Fruit fly (Drosophila melanogaster) whole organism, embryonic: ENCODE results near the gene Mical.

Experiments used
- Aef1 ChIP-seq: fragments of 200-800 bp; sonication (Bioruptor generic); IDR thresholded peaks from 3 replicates; pipeline ENCODE4 v1.3.6; 2022; ENCODE audit warnings: missing biosample characterization, missing genetic modification characterization
- Atf6 ChIP-seq: fragments of 200-800 bp; sonication (Bioruptor generic); IDR thresholded peaks from 2 replicates; pipeline ENCODE4 v1.3.6; 2022; ENCODE audit warnings: missing biosample characterization, missing genetic modification characterization
- CG11723 ChIP-seq: fragments of 200-800 bp; sonication (Bioruptor generic); optimal IDR thresholded peaks from 2 replicates; lab custom pipeline; 2017; ENCODE audit warnings: missing biosample characterization, mild to moderate bottlenecking, missing genetic modification characterization
- CG12744 ChIP-seq: fragments of 200-800 bp; sonication (Bioruptor generic); optimal IDR thresholded peaks from 2 replicates; lab custom pipeline; 2016; ENCODE audit warnings: missing biosample characterization, missing genetic modification characterization
- CG13287 ChIP-seq: fragments of 200-800 bp; sonication (Bioruptor generic); IDR thresholded peaks from 2 replicates; pipeline ENCODE4 v1.3.6; 2022; ENCODE audit warnings: missing biosample characterization, missing genetic modification characterization; ENCODE audit not compliant: partially characterized antibody
- CG13775 ChIP-seq: fragments of 200-800 bp; sonication (Bioruptor generic); optimal IDR thresholded peaks from 3 replicates; lab custom pipeline; 2017; ENCODE audit warnings: missing biosample characterization, mild to moderate bottlenecking, missing genetic modification characterization
- CG15696 ChIP-seq: fragments of 200-800 bp; sonication (Bioruptor generic); optimal IDR thresholded peaks from 2 replicates; lab custom pipeline; 2019; ENCODE audit warnings: missing biosample characterization, mild to moderate bottlenecking, missing genetic modification characterization, moderate library complexity
- CG17802 ChIP-seq: fragments of 200-800 bp; sonication (Bioruptor generic); optimal IDR thresholded peaks from 2 replicates; lab custom pipeline; 2018; ENCODE audit warnings: missing biosample characterization, mild to moderate bottlenecking, missing genetic modification characterization, moderate library complexity
- CG18476 ChIP-seq: fragments of 200-800 bp; sonication (Bioruptor generic); optimal IDR thresholded peaks from 2 replicates; lab custom pipeline; 2016; ENCODE audit warnings: missing biosample characterization, mild to moderate bottlenecking, missing genetic modification characterization
- CG2199 ChIP-seq: fragments of 200-800 bp; sonication (Bioruptor generic); IDR thresholded peaks from 3 replicates; pipeline ENCODE4 v1.3.6; 2022; ENCODE audit warnings: missing biosample characterization, missing genetic modification characterization
- CG2712 ChIP-seq: fragments of 200-800 bp; optimal IDR thresholded peaks from 3 replicates; lab custom pipeline; 2019; ENCODE audit warnings: missing biosample characterization, mild to moderate bottlenecking, missing genetic modification characterization, moderate library complexity
- CG31441 ChIP-seq: fragments of 200-800 bp; sonication (Bioruptor generic); IDR thresholded peaks from 2 replicates; pipeline ENCODE4 v1.3.6; 2022; ENCODE audit warnings: missing biosample characterization, missing genetic modification characterization
- CG3407 ChIP-seq: fragments of 200-800 bp; sonication (Bioruptor generic); optimal IDR thresholded peaks from 2 replicates; lab custom pipeline; 2018; ENCODE audit warnings: missing biosample characterization, mild to moderate bottlenecking, missing genetic modification characterization
- CG34376 ChIP-seq: fragments of 200-800 bp; sonication (Bioruptor generic); optimal IDR thresholded peaks from 2 replicates; lab custom pipeline; 2018; ENCODE audit warnings: missing biosample characterization, mild to moderate bottlenecking, missing genetic modification characterization
- CG42726 ChIP-seq: fragments of 200-800 bp; sonication (Bioruptor generic); IDR thresholded peaks from 2 replicates; pipeline ENCODE4 v1.3.6; 2022; ENCODE audit warnings: missing biosample characterization, missing genetic modification characterization; ENCODE audit not compliant: partially characterized antibody
- CG5953 ChIP-seq: fragments of 200-800 bp; sonication (Bioruptor generic); IDR thresholded peaks from 2 replicates; pipeline ENCODE4 v1.3.6; 2022; ENCODE audit warnings: missing biosample characterization, missing genetic modification characterization
- CG6654 ChIP-seq: fragments of 200-800 bp; sonication (Bioruptor generic); optimal IDR thresholded peaks from 2 replicates; lab custom pipeline; 2017; ENCODE audit warnings: missing biosample characterization, mild to moderate bottlenecking, missing genetic modification characterization
- CG6813 ChIP-seq: fragments of 200-800 bp; sonication (Bioruptor generic); optimal IDR thresholded peaks from 2 replicates; lab custom pipeline; 2017; ENCODE audit warnings: missing biosample characterization, missing genetic modification characterization, mild to moderate bottlenecking, moderate library complexity, missing genetic modification reagents
- CG7556 ChIP-seq: fragments of 200-800 bp; sonication (Bioruptor generic); optimal IDR thresholded peaks from 2 replicates; lab custom pipeline; 2017; ENCODE audit warnings: missing biosample characterization, mild to moderate bottlenecking, missing genetic modification characterization
- CG7928 ChIP-seq: fragments of 200-800 bp; sonication (Bioruptor generic); optimal IDR thresholded peaks from 2 replicates; lab custom pipeline; 2017; ENCODE audit warnings: missing biosample characterization, mild to moderate bottlenecking, missing genetic modification characterization
- CG8388 ChIP-seq: fragments of 200-800 bp; sonication (Bioruptor generic); optimal IDR thresholded peaks from 2 replicates; lab custom pipeline; 2019; ENCODE audit warnings: missing biosample characterization, mild to moderate bottlenecking, missing genetic modification characterization, moderate library complexity
- CG8478 ChIP-seq: fragments of >200 bp; optimal IDR thresholded peaks from 2 replicates; lab custom pipeline; 2018
- Deaf1 ChIP-seq: fragments of 200-800 bp; optimal IDR thresholded peaks from 3 replicates; lab custom pipeline; 2019; ENCODE audit warnings: missing biosample characterization, mild to moderate bottlenecking, missing genetic modification characterization, moderate library complexity
- Dek ChIP-seq: fragments of 200-800 bp; sonication (Bioruptor generic); optimal IDR thresholded peaks from 3 replicates; lab custom pipeline; 2019; ENCODE audit warnings: missing biosample characterization, mild to moderate bottlenecking, missing genetic modification characterization, moderate library complexity
- Dp ChIP-seq: fragments of 200-800 bp; sonication (Bioruptor generic); optimal IDR thresholded peaks from 2 replicates; lab custom pipeline; 2018; ENCODE audit warnings: missing biosample characterization, mild to moderate bottlenecking, missing genetic modification characterization, moderate library complexity
- E2f1 ChIP-seq: fragments of 200-800 bp; sonication (Bioruptor generic); IDR thresholded peaks from 2 replicates; pipeline ENCODE4 v1.3.6; 2022; ENCODE audit warnings: missing biosample characterization, missing genetic modification characterization
- Hmx ChIP-seq: fragments of 200-800 bp; sonication (Bioruptor generic); optimal IDR thresholded peaks from 2 replicates; lab custom pipeline; 2016; ENCODE audit warnings: missing biosample characterization, missing genetic modification characterization
- MESR4 ChIP-seq: fragments of 200-800 bp; sonication (Bioruptor generic); optimal IDR thresholded peaks from 2 replicates; lab custom pipeline; 2018; ENCODE audit warnings: missing biosample characterization, mild to moderate bottlenecking, missing genetic modification characterization, moderate library complexity
- NC2α ChIP-seq: fragments of 200-800 bp; sonication (Bioruptor generic); optimal IDR thresholded peaks from 2 replicates; lab custom pipeline; 2016; ENCODE audit warnings: missing biosample characterization, missing genetic modification characterization
- Side ChIP-seq: fragments of 200-800 bp; sonication (Bioruptor generic); optimal IDR thresholded peaks from 2 replicates; lab custom pipeline; 2016; ENCODE audit warnings: missing biosample characterization, missing genetic modification characterization
- Sox102F ChIP-seq: fragments of 200-800 bp; sonication (Bioruptor generic); optimal IDR thresholded peaks from 2 replicates; lab custom pipeline; 2018; ENCODE audit warnings: missing biosample characterization, mild to moderate bottlenecking, missing genetic modification characterization, moderate library complexity
- Ssrp ChIP-seq: fragments of 200-800 bp; sonication (Bioruptor generic); optimal IDR thresholded peaks from 2 replicates; lab custom pipeline; 2018; ENCODE audit warnings: missing biosample characterization, mild to moderate bottlenecking, missing genetic modification characterization, moderate library complexity
- Trl ChIP-seq, 3 experiments: fragments of >200 bp in 2 of 3; fragments of 200-800 bp in 1 of 3; sonication (Bioruptor generic) in 1 of 3; optimal IDR thresholded peaks; 2 replicates in 1 of 3; 3 replicates in 2 of 3; lab custom pipeline; 2016 to 2017; ENCODE audit warnings: missing biosample characterization in 1 of 3, missing genetic modification characterization in 1 of 3
- aop ChIP-seq: fragments of 200-800 bp; sonication (Bioruptor generic); IDR thresholded peaks from 2 replicates; pipeline ENCODE4 v1.3.6; 2022; ENCODE audit warnings: missing biosample characterization, missing genetic modification characterization
- bigmax ChIP-seq: fragments of 200-800 bp; sonication (Bioruptor generic); optimal IDR thresholded peaks from 2 replicates; lab custom pipeline; 2018; ENCODE audit warnings: missing biosample characterization, mild to moderate bottlenecking, missing genetic modification characterization
- chinmo ChIP-seq: fragments of 200-800 bp; sonication (Bioruptor generic); IDR thresholded peaks from 4 replicates; pipeline ENCODE4 v1.3.6; 2022; ENCODE audit warnings: missing biosample characterization, missing genetic modification characterization; ENCODE audit not compliant: partially characterized antibody
- corto ChIP-seq: fragments of 200-800 bp; sonication (Bioruptor generic); optimal IDR thresholded peaks from 2 replicates; lab custom pipeline; 2016; ENCODE audit warnings: missing biosample characterization, mild to moderate bottlenecking, missing genetic modification characterization, moderate library complexity
- da ChIP-seq: fragments of 200-800 bp; sonication (Bioruptor generic); optimal IDR thresholded peaks from 2 replicates; lab custom pipeline; 2016; ENCODE audit warnings: missing biosample characterization, missing genetic modification characterization
- disco-r ChIP-seq: fragments of 200-800 bp; sonication (Bioruptor generic); optimal IDR thresholded peaks from 2 replicates; lab custom pipeline; 2016; ENCODE audit warnings: missing biosample characterization, missing genetic modification characterization
- dmrt11E ChIP-seq: fragments of 200-800 bp; sonication (Bioruptor generic); optimal IDR thresholded peaks from 3 replicates; lab custom pipeline; 2018; ENCODE audit warnings: missing biosample characterization, mild to moderate bottlenecking, missing genetic modification characterization, moderate library complexity
- emc ChIP-seq: fragments of 200-800 bp; sonication (Bioruptor generic); optimal IDR thresholded peaks from 2 replicates; lab custom pipeline; 2016; ENCODE audit warnings: missing biosample characterization, missing genetic modification characterization
- oc ChIP-seq: fragments of 200-800 bp; sonication (Bioruptor generic); optimal IDR thresholded peaks from 2 replicates; lab custom pipeline; 2018; ENCODE audit warnings: missing biosample characterization, mild to moderate bottlenecking, missing genetic modification characterization, moderate library complexity
- odd ChIP-seq: fragments of 200-800 bp; sonication (Bioruptor generic); optimal IDR thresholded peaks from 2 replicates; lab custom pipeline; 2017; ENCODE audit warnings: missing biosample characterization, mild to moderate bottlenecking, missing genetic modification characterization
- onecut ChIP-seq: fragments of 200-800 bp; sonication (Bioruptor generic); IDR thresholded peaks from 2 replicates; pipeline ENCODE4 v1.3.6; 2022; ENCODE audit warnings: missing biosample characterization, missing genetic modification characterization
- pb ChIP-seq: fragments of 200-800 bp; sonication (Bioruptor generic); optimal IDR thresholded peaks from 3 replicates; lab custom pipeline; 2016; ENCODE audit warnings: missing biosample characterization, missing genetic modification characterization
- pros ChIP-seq: fragments of 200-800 bp; sonication (Bioruptor generic); optimal IDR thresholded peaks from 3 replicates; lab custom pipeline; 2019; ENCODE audit warnings: missing biosample characterization, mild to moderate bottlenecking, missing genetic modification characterization, moderate library complexity
- psq ChIP-seq: fragments of 200-800 bp; sonication (Bioruptor generic); optimal IDR thresholded peaks from 2 replicates; lab custom pipeline; 2017; ENCODE audit warnings: missing biosample characterization, missing genetic modification characterization
- sisA ChIP-seq: fragments of 200-800 bp; sonication (Bioruptor generic); IDR thresholded peaks from 2 replicates; pipeline ENCODE4 v1.3.6; 2022; ENCODE audit warnings: missing biosample characterization, missing genetic modification characterization
- stwl ChIP-seq: fragments of 200-800 bp; sonication (Bioruptor generic); optimal IDR thresholded peaks from 3 replicates; lab custom pipeline; 2018; ENCODE audit warnings: missing biosample characterization, mild to moderate bottlenecking, missing genetic modification characterization, moderate library complexity
- sug ChIP-seq: fragments of 200-800 bp; optimal IDR thresholded peaks from 2 replicates; lab custom pipeline; 2019; ENCODE audit warnings: missing biosample characterization, mild to moderate bottlenecking, missing genetic modification characterization, moderate library complexity
- ttk ChIP-seq: fragments of 200-800 bp; sonication (Bioruptor generic); IDR thresholded peaks from 2 replicates; pipeline ENCODE4 v2.1.2; 2022; ENCODE audit warnings: missing biosample characterization, missing genetic modification characterization

Mical gene

dm6 chr3R:10089171-10089664 lies 46.5 kb upstream of the Mical start (continued):
- TF ChIP-seq CG12744 (GFP tag; lab: Kevin White, UChicago) (no peak), sug (no peak), Atf6 (GFP tag; lab: Robert Waterston, UW) (no peak), CG6654 (GFP tag; lab: Kevin White, UChicago) (no peak), CG8478 (lab: Kevin White, UChicago) (no peak), CG42726 (GFP tag; lab: Robert Waterston, UW) (no peak), CG7556 (GFP tag; lab: Kevin White, UChicago) (no peak), CG13287 (GFP tag; lab: Robert Waterston, UW) (peak; percentile 71), stwl (tag; lab: Kevin White, UChicago) (no peak), CG6813 (GFP tag; lab: Kevin White, UChicago) (no peak), da (GFP tag; lab: Kevin White, UChicago) (no peak), CG3407 (GFP tag; lab: Kevin White, UChicago) (no peak), CG13775 (GFP tag; lab: Kevin White, UChicago) (no peak), Sox102F (no peak), CG7928 (GFP tag; lab: Kevin White, UChicago) (no peak), Aef1 (GFP tag; lab: Robert Waterston, UW) (no peak), corto (GFP tag; lab: Kevin White, UChicago) (peak; percentile 34), sisA (no peak), chinmo (peak; percentile 97; the same call in 3 of the 4 replicates), Hmx (GFP tag; lab: Kevin White, UChicago) (no peak), bigmax (no peak), Trl (optimal IDR thresholded peaks at IDR 0.05; lab: Kevin White, UChicago) (peak; percentile 90 to 98), Trl (GFP tag; optimal IDR thresholded peaks at IDR 0.05; lab: Kevin White, UChicago) (peak; percentile 51), NC2α (GFP tag; lab: Kevin White, UChicago) (no peak), CG8388 (GFP tag; lab: Kevin White, UChicago) (no peak), odd (GFP tag; lab: Kevin White, UChicago) (no peak), CG34376 (GFP tag; lab: Kevin White, UChicago) (no peak), Dp (GFP tag; lab: Kevin White, UChicago) (no peak), pb (GFP tag; lab: Kevin White, UChicago) (no peak), dmrt11E (tag; lab: Kevin White, UChicago) (no peak), Deaf1 (tag; lab: Kevin White, UChicago) (peak; percentile 3), pros (no peak), CG15696 (tag; lab: Kevin White, UChicago) (no peak), E2f1 (GFP tag; lab: Robert Waterston, UW) (no peak), CG11723 (GFP tag; lab: Kevin White, UChicago) (no peak), onecut (GFP tag; lab: Robert Waterston, UW) (peak; percentile 69), Ssrp (tag; lab: Kevin White, UChicago) (no peak), ttk (GFP tag; lab: Robert Waterston, UW) (no peak), aop (GFP tag; lab: Robert Waterston, UW) (no peak), Side (GFP tag; lab: Kevin White, UChicago) (no peak), CG18476 (no peak), CG2712 (tag; lab: Kevin White, UChicago) (no peak), MESR4 (GFP tag; lab: Kevin White, UChicago) (no peak), Dek (no peak), CG17802 (tag; lab: Kevin White, UChicago) (no peak), CG5953 (GFP tag; lab: Robert Waterston, UW) (no peak), oc (tag; lab: Kevin White, UChicago) (peak; percentile 46), psq (GFP tag; lab: Kevin White, UChicago) (no peak), CG2199 (no peak), CG31441 (GFP tag; lab: Robert Waterston, UW) (no peak), emc (GFP tag; lab: Kevin White, UChicago) (no peak), disco-r (GFP tag; lab: Kevin White, UChicago) (no peak)
